Fruit fly (Drosophila melanogaster): ENCODE measurements around the gene Rrp40.

Gene Rrp40

DNA sequence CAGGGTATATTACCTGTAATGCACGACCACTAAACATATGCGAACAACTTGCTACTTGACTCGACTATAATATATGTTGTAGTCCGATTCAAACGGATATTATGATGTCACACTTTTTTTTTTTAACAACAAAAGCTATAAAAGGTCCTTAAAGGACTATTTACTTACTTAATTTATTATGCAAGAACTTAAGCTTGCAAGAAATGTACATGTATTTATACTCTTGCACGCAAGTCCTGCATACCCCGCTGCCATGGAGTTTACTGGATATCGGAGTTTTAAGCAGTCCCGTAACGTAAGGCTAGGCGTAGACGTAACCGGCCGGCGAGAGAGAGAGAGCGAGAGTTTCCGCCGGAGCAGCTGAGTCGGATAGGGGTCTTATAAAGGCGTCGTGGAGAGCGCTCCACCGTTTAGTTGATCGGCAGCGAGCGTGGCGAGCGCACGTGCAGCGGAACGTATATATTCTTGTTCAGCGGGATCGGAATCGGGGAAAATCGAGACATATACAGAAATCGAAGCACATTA lies 8.6 kb downstream of the Rrp40 start (continued):
- TF ChIP-seq ranshi (GFP tag; IDR thresholded peaks at IDR 0.05) (peak; percentile 76; the same call in 1 of the 2 replicates), CG17912 (GFP tag; optimal IDR thresholded peaks at IDR 0.05) (no peak), Bteb2 (GFP tag; optimal IDR thresholded peaks at IDR 0.05) (peak; percentile 87), wek (GFP tag; optimal IDR thresholded peaks at IDR 0.05) (no peak), CG13775 (GFP tag; optimal IDR thresholded peaks at IDR 0.05) (peak; percentile 84), Hsf (GFP tag; optimal IDR thresholded peaks at IDR 0.05) (peak; percentile 93), CG9876 (GFP tag; optimal IDR thresholded peaks at IDR 0.05) (peak; percentile 84), HLH3B (GFP tag; IDR thresholded peaks at IDR 0.05) (peak; percentile 84), Kr (GFP tag; optimal IDR thresholded peaks at IDR 0.05) (no peak), TFAM (GFP tag; optimal IDR thresholded peaks at IDR 0.05) (peak; percentile 68), unpg (GFP tag; optimal IDR thresholded peaks at IDR 0.05) (peak; percentile 88), CG30403 (GFP tag; optimal IDR thresholded peaks at IDR 0.05) (peak; percentile 95), CG13894 (tag; optimal IDR thresholded peaks at IDR 0.05) (peak; percentile 87), NC2β (GFP tag; optimal IDR thresholded peaks at IDR 0.05) (peak; percentile 72), nau (GFP tag; optimal IDR thresholded peaks at IDR 0.05) (peak; percentile 86), Dip2 (GFP tag; IDR thresholded peaks at IDR 0.05) (no peak), ERR (GFP tag; optimal IDR thresholded peaks at IDR 0.05) (peak; percentile 63), CG3407 (GFP tag; optimal IDR thresholded peaks at IDR 0.05) (peak; percentile 78), CG12219 (GFP tag; optimal IDR thresholded peaks at IDR 0.05) (peak; percentile 76), pb (GFP tag; optimal IDR thresholded peaks at IDR 0.05) (peak; percentile 81), Doc2 (GFP tag; IDR thresholded peaks at IDR 0.05) (peak; percentile 42; the same call in 1 of the 2 replicates), CG4328 (GFP tag; optimal IDR thresholded peaks at IDR 0.05) (no peak), CG5180 (GFP tag; optimal IDR thresholded peaks at IDR 0.05) (peak; percentile 64), bbx (GFP tag; IDR thresholded peaks at IDR 0.05; ENCODE audit: partially characterized antibody) (peak; percentile 62), yki (optimal IDR thresholded peaks at IDR 0.05) (peak; percentile 57), seq (GFP tag; IDR thresholded peaks at IDR 0.05) (peak; percentile 88), CG9215 (GFP tag; IDR thresholded peaks at IDR 0.05) (peak; percentile 87), CG33557 (GFP tag; optimal IDR thresholded peaks at IDR 0.05) (no peak), Doc3 (GFP tag; IDR thresholded peaks at IDR 0.05; ENCODE audit: partially characterized antibody) (no peak), jing (GFP tag; optimal IDR thresholded peaks at IDR 0.05) (peak; percentile 87), CG9437 (GFP tag; optimal IDR thresholded peaks at IDR 0.05) (peak; percentile 99), mam (GFP tag; optimal IDR thresholded peaks at IDR 0.05) (peak; percentile 92), YL-1 (GFP tag; optimal IDR thresholded peaks at IDR 0.05) (no peak), hth (optimal IDR thresholded peaks at IDR 0.05) (no peak), jumu (GFP tag; optimal IDR thresholded peaks at IDR 0.05) (peak; percentile 90), eve (GFP tag; optimal IDR thresholded peaks at IDR 0.05) (peak in 1 of 2 experiments; percentile 94), pan (optimal IDR thresholded peaks at IDR 0.05) (peak in 1 of 2 experiments; percentile 48), pan (GFP tag; optimal IDR thresholded peaks at IDR 0.05 in 1 of 2, IDR thresholded peaks at IDR 0.05 in 1 of 2) (peak in 1 of 2 experiments; percentile 90), salm (tag; optimal IDR thresholded peaks at IDR 0.05) (peak; percentile 64), pzg (GFP tag; optimal IDR thresholded peaks at IDR 0.05) (no peak), CG1647 (GFP tag; optimal IDR thresholded peaks at IDR 0.05) (peak; percentile 62), BEAF-32 (GFP tag; optimal IDR thresholded peaks at IDR 0.05) (no peak), CG11093 (GFP tag; IDR thresholded peaks at IDR 0.05) (peak; percentile 88), knrl (GFP tag; IDR thresholded peaks at IDR 0.05; ENCODE audit: partially characterized antibody) (no peak), CG18011 (GFP tag; optimal IDR thresholded peaks at IDR 0.05) (peak; percentile 56), dm (GFP tag; optimal IDR thresholded peaks at IDR 0.05) (peak; percentile 73), zfh2 (GFP tag; optimal IDR thresholded peaks at IDR 0.05) (peak; percentile 88), insv (GFP tag; optimal IDR thresholded peaks at IDR 0.05) (no peak), cg (GFP tag; optimal IDR thresholded peaks at IDR 0.05) (no peak), wdn (GFP tag; IDR thresholded peaks at IDR 0.05) (peak; percentile 72), repo (GFP tag; optimal IDR thresholded peaks at IDR 0.05) (peak; percentile 74)

Data from whole organism, embryonic.